Fruit fly (Drosophila melanogaster) whole organism, wandering third instar larva: ENCODE results near the gene nau.

ENCODE experiments used
- Abd-B ChIP-seq: fragments of >200 bp; optimal IDR thresholded peaks from 2 replicates; lab custom pipeline; 2017; ENCODE audit warnings: missing biosample characterization, missing genetic modification characterization
- CG32264 ChIP-seq: fragments of 200-800 bp; sonication (Bioruptor generic); optimal IDR thresholded peaks from 2 replicates; lab custom pipeline; 2016; ENCODE audit warnings: missing biosample characterization, missing genetic modification characterization
- CG9705 ChIP-seq: fragments of 200-800 bp; sonication (Bioruptor generic); optimal IDR thresholded peaks from 2 replicates; lab custom pipeline; 2018; ENCODE audit warnings: missing biosample characterization, mild to moderate bottlenecking, missing genetic modification characterization
- CrebA ChIP-seq: fragments of 200-800 bp; sonication (Bioruptor generic); optimal IDR thresholded peaks from 2 replicates; lab custom pipeline; 2016; ENCODE audit warnings: missing biosample characterization, mild to moderate bottlenecking, missing genetic modification characterization, borderline replicate concordance
- Dfd ChIP-seq: fragments of >200 bp; optimal IDR thresholded peaks from 2 replicates; lab custom pipeline; 2017; ENCODE audit warnings: missing biosample characterization, missing genetic modification characterization
- Dif ChIP-seq: fragments of 200-275, 200-300 bp; sonication (Bioruptor generic); optimal IDR thresholded peaks from 2 replicates; lab custom pipeline; 2018; ENCODE audit warnings: missing biosample characterization, missing genetic modification characterization; ENCODE audit not compliant: partially characterized antibody
- GATAd ChIP-seq: sonication (Bioruptor generic); optimal IDR thresholded peaks from 2 replicates; lab custom pipeline; 2016; ENCODE audit warnings: missing biosample characterization, missing genetic modification characterization
- HLH106 ChIP-seq: fragments of 200-800 bp; optimal IDR thresholded peaks from 3 replicates; lab custom pipeline; 2019; ENCODE audit warnings: missing biosample characterization, mild to moderate bottlenecking, missing genetic modification characterization, moderate library complexity
- Hnf4 ChIP-seq: fragments of 200-800 bp; sonication (Bioruptor generic); optimal IDR thresholded peaks from 2 replicates; lab custom pipeline; 2016; ENCODE audit warnings: missing biosample characterization, mild to moderate bottlenecking, missing genetic modification characterization
- Hr78 ChIP-seq: fragments of >200 bp; optimal IDR thresholded peaks from 2 replicates; lab custom pipeline; 2017; ENCODE audit warnings: missing biosample characterization, missing genetic modification characterization
- Hr83 ChIP-seq: fragments of 200-300 bp; sonication (Bioruptor generic); optimal IDR thresholded peaks from 2 replicates; lab custom pipeline; 2016; ENCODE audit warnings: missing biosample characterization, mild to moderate bottlenecking, missing genetic modification characterization, moderate library complexity; ENCODE audit not compliant: poor library complexity, severe bottlenecking
- Jra ChIP-seq: sonication (Bioruptor generic); optimal IDR thresholded peaks from 2 replicates; lab custom pipeline; 2016; ENCODE audit warnings: missing biosample characterization, missing genetic modification characterization
- Mio ChIP-seq: sonication (Bioruptor generic); optimal IDR thresholded peaks from 2 replicates; lab custom pipeline; 2016; ENCODE audit warnings: missing biosample characterization, missing genetic modification characterization
- Myc ChIP-seq: fragments of >200 bp; optimal IDR thresholded peaks from 2 replicates; lab custom pipeline; 2017
- N ChIP-seq: fragments of >200 bp; optimal IDR thresholded peaks from 2 replicates; lab custom pipeline; 2018; ENCODE audit warnings: missing biosample characterization, missing external identifiers, missing genetic modification characterization
- OdsH ChIP-seq: fragments of 200-800 bp; sonication (Bioruptor generic); optimal IDR thresholded peaks from 2 replicates; lab custom pipeline; 2016; ENCODE audit warnings: missing biosample characterization, mild to moderate bottlenecking, missing genetic modification characterization
- Rel ChIP-seq, 2 experiments: fragments of 200-800 bp; sonication (Bioruptor generic) in 1 of 2; optimal IDR thresholded peaks; 2 replicates in 1 of 2; 3 replicates in 1 of 2; lab custom pipeline; 2016 to 2019; ENCODE audit warnings: mild to moderate bottlenecking in 2 of 2, missing biosample characterization in 2 of 2, missing genetic modification characterization in 2 of 2, moderate library complexity in 1 of 2
- Sp1 ChIP-seq: fragments of 200-800 bp; sonication (Bioruptor generic); optimal IDR thresholded peaks from 3 replicates; lab custom pipeline; 2019; ENCODE audit warnings: missing biosample characterization, mild to moderate bottlenecking, missing genetic modification characterization, moderate library complexity
- Vsx2 ChIP-seq: fragments of 200-300, 225-300 bp; sonication (Bioruptor generic); optimal IDR thresholded peaks from 2 replicates; lab custom pipeline; 2018; ENCODE audit warnings: missing biosample characterization, missing genetic modification characterization; ENCODE audit not compliant: partially characterized antibody
- br ChIP-seq: fragments of 200-800 bp; sonication (Bioruptor generic); optimal IDR thresholded peaks from 2 replicates; lab custom pipeline; 2016; ENCODE audit warnings: missing biosample characterization, missing genetic modification characterization
- brk ChIP-seq: fragments of 200-800 bp; sonication (Bioruptor generic); optimal IDR thresholded peaks from 2 replicates; lab custom pipeline; 2016; ENCODE audit warnings: missing biosample characterization, mild to moderate bottlenecking, missing genetic modification characterization
- dl ChIP-seq, 2 experiments: fragments of 175-275, 200-275 bp in 1 of 2; fragments of 200-275 bp in 1 of 2; sonication (Bioruptor generic); optimal IDR thresholded peaks; lab custom pipeline; 2018; ENCODE audit warnings: mild to moderate bottlenecking in 2 of 2, missing biosample characterization in 2 of 2, missing genetic modification characterization in 2 of 2, moderate library complexity in 2 of 2; ENCODE audit not compliant: partially characterized antibody in 2 of 2, insufficient read depth in 1 of 2
- dmrt93B ChIP-seq: fragments of 200-800 bp; sonication (Bioruptor generic); optimal IDR thresholded peaks from 2 replicates; lab custom pipeline; 2018; ENCODE audit warnings: missing biosample characterization, mild to moderate bottlenecking, missing genetic modification characterization
- dsf ChIP-seq: sonication (Bioruptor generic); optimal IDR thresholded peaks from 2 replicates; lab custom pipeline; 2016; ENCODE audit warnings: missing biosample characterization, missing genetic modification characterization, borderline replicate concordance
- ey ChIP-seq: fragments of 200-800 bp; sonication (Bioruptor generic); optimal IDR thresholded peaks from 2 replicates; lab custom pipeline; 2016; ENCODE audit warnings: missing biosample characterization, missing genetic modification characterization
- foxo ChIP-seq, 2 experiments: fragments of 200-800 bp; sonication (Bioruptor generic); optimal IDR thresholded peaks; 2 replicates in 1 of 2; 3 replicates in 1 of 2; lab custom pipeline; 2016 to 2017; ENCODE audit warnings: missing biosample characterization in 2 of 2, missing genetic modification characterization in 2 of 2
- fru ChIP-seq: fragments of 200-800 bp; sonication (Bioruptor generic); optimal IDR thresholded peaks from 3 replicates; lab custom pipeline; 2016; ENCODE audit warnings: missing biosample characterization, mild to moderate bottlenecking, missing genetic modification characterization
- h ChIP-seq: fragments of 200-800 bp; sonication (Bioruptor generic); optimal IDR thresholded peaks from 3 replicates; lab custom pipeline; 2016; ENCODE audit warnings: missing biosample characterization, mild to moderate bottlenecking, missing genetic modification characterization
- jim ChIP-seq: fragments of 175-275, 200-325 bp; sonication (Bioruptor generic); optimal IDR thresholded peaks from 2 replicates; lab custom pipeline; 2016; ENCODE audit warnings: missing biosample characterization, mild to moderate bottlenecking, missing genetic modification characterization
- lola ChIP-seq: fragments of >200 bp; optimal IDR thresholded peaks from 2 replicates; lab custom pipeline; 2017; ENCODE audit warnings: missing biosample characterization, missing genetic modification characterization
- pan ChIP-seq: fragments of >200 bp; optimal IDR thresholded peaks from 2 replicates; lab custom pipeline; 2017
- psq ChIP-seq: fragments of 200-800 bp; sonication (Bioruptor generic); optimal IDR thresholded peaks from 3 replicates; lab custom pipeline; 2017; ENCODE audit warnings: missing biosample characterization, mild to moderate bottlenecking, missing genetic modification characterization, moderate library complexity
- rgr ChIP-seq: fragments of 200-800 bp; sonication (Bioruptor generic); optimal IDR thresholded peaks from 3 replicates; lab custom pipeline; 2016; ENCODE audit warnings: missing biosample characterization, mild to moderate bottlenecking, missing genetic modification characterization
- sage ChIP-seq: fragments of 200-800 bp; sonication (Bioruptor generic); optimal IDR thresholded peaks from 2 replicates; lab custom pipeline; 2016; ENCODE audit warnings: missing biosample characterization, mild to moderate bottlenecking, missing genetic modification characterization
- sv ChIP-seq: fragments of 200-800 bp; sonication (Bioruptor generic); optimal IDR thresholded peaks from 3 replicates; lab custom pipeline; 2016; ENCODE audit warnings: missing biosample characterization, missing genetic modification characterization
- tai ChIP-seq: sonication (Bioruptor generic); optimal IDR thresholded peaks from 2 replicates; lab custom pipeline; 2016; ENCODE audit warnings: missing biosample characterization, missing genetic modification characterization
- usp ChIP-seq: fragments of >200 bp; optimal IDR thresholded peaks from 2 replicates; lab custom pipeline; 2017; ENCODE audit warnings: missing biosample characterization, missing genetic modification characterization
- woc ChIP-seq: sonication (Bioruptor generic); optimal IDR thresholded peaks from 2 replicates; lab custom pipeline; 2016; ENCODE audit warnings: missing biosample characterization, mild to moderate bottlenecking, missing genetic modification characterization

Gene nau

dm6 chr3R:23757912-23758607 lies 39.9 kb upstream of the nau start, which contains the start of the genes PTPMT1 and Hrd3 (continued):
- TF ChIP-seq pan (lab: Kevin White, UChicago): no peak
- TF ChIP-seq, all 38 proteins: peak for 25

- TF ChIP-seq ey (GFP tag; lab: Kevin White, UChicago) (peak; percentile 46), usp (GFP tag; lab: Kevin White, UChicago) (no peak), brk (GFP tag; lab: Kevin White, UChicago) (no peak), GATAd (no peak), br (GFP tag; lab: Kevin White, UChicago) (peak; percentile 83), Abd-B (GFP tag; lab: Kevin White, UChicago) (no peak), dl (GFP tag; optimal IDR thresholded peaks at IDR 0.05; lab: Kevin White, UChicago; ENCODE audit: insufficient read depth in 1 of 2, partially characterized antibody in 2 of 2) (no peak), Myc (lab: Kevin White, UChicago) (peak; percentile 32), Hr83 (peak; percentile 94), pan (lab: Kevin White, UChicago) (no peak), tai (GFP tag; lab: Kevin White, UChicago) (no peak), OdsH (GFP tag; lab: Kevin White, UChicago) (peak; percentile 73), Dfd (GFP tag; lab: Kevin White, UChicago) (no peak), CrebA (GFP tag; lab: Kevin White, UChicago) (no peak), CG9705 (GFP tag; lab: Kevin White, UChicago) (peak; percentile 53), rgr (GFP tag; lab: Kevin White, UChicago) (peak; percentile 86), CG32264 (GFP tag; lab: Kevin White, UChicago) (peak; percentile 47), Jra (GFP tag; lab: Kevin White, UChicago) (no peak), Hr78 (GFP tag; lab: Kevin White, UChicago) (no peak), psq (GFP tag; lab: Kevin White, UChicago) (peak; percentile 55), Sp1 (peak; percentile 67), HLH106 (tag; lab: Kevin White, UChicago) (peak; percentile 51), Vsx2 (GFP tag; lab: Kevin White, UChicago) (no peak), Dif (GFP tag; lab: Kevin White, UChicago) (peak; percentile 16), jim (GFP tag; lab: Kevin White, UChicago) (no peak), Hnf4 (GFP tag; lab: Kevin White, UChicago) (no peak), fru (GFP tag; lab: Kevin White, UChicago) (peak; percentile 71), sv (GFP tag; lab: Kevin White, UChicago) (no peak), lola (GFP tag; lab: Kevin White, UChicago) (no peak), dmrt93B (GFP tag; lab: Kevin White, UChicago) (no peak), sage (GFP tag; lab: Kevin White, UChicago) (no peak), woc (GFP tag; lab: Kevin White, UChicago) (no peak), Rel (GFP tag; optimal IDR thresholded peaks at IDR 0.05; lab: Kevin White, UChicago) (no peak), Rel (tag; optimal IDR thresholded peaks at IDR 0.05; lab: Kevin White, UChicago) (peak; percentile 70), Mio (GFP tag; lab: Kevin White, UChicago) (peak; percentile 44), foxo (GFP tag; optimal IDR thresholded peaks at IDR 0.05; lab: Kevin White, UChicago) (peak in 1 of 2 experiments; percentile 85), dsf (GFP tag; lab: Kevin White, UChicago) (no peak), h (GFP tag; lab: Kevin White, UChicago) (peak; percentile 85), N (GFP tag; lab: Kevin White, UChicago) (no peak)
Observed at dm6 chr3R:23752728-23753127, 34.6 kb upstream of the nau start, which contains the start of the genes RanBP3 and Rpt5. Gene RanBP3, minus strand, starts transcription at chr3R:23752834. Gene Rpt5, plus strand, starts transcription at chr3R:23752876.
